Fruit fly (Drosophila melanogaster) whole organism: ENCODE results near the gene Sirt4.

ENCODE experiments used
- CG8478 ChIP-seq: fragments of >200 bp; optimal IDR thresholded peaks from 2 replicates; lab custom pipeline; 2018; ENCODE audit warnings: inconsistent platforms
- Dll ChIP-seq: fragments of >200 bp; optimal IDR thresholded peaks from 2 replicates; lab custom pipeline; 2017
- EcR ChIP-seq, 2 experiments: fragments of >200 bp; optimal IDR thresholded peaks; 2 replicates each; lab custom pipeline; 2017; ENCODE audit warnings: missing biosample characterization in 2 of 2, missing genetic modification characterization in 2 of 2, missing genetic modification reagents in 2 of 2
- pan ChIP-seq: fragments of >200 bp; optimal IDR thresholded peaks from 2 replicates; lab custom pipeline; 2017
- usp ChIP-seq: fragments of >200 bp; optimal IDR thresholded peaks from 2 replicates; lab custom pipeline; 2017; ENCODE audit warnings: missing biosample characterization, missing genetic modification characterization, mixed read lengths

dm6 chrX:5696436-5697022 lies 30.8 kb upstream of the Sirt4 start:
- TF ChIP-seq EcR (GFP tag; optimal IDR thresholded peaks at IDR 0.05; lab: Kevin White, UChicago) (no peak), Dll (lab: Kevin White, UChicago) (no peak), pan (lab: Kevin White, UChicago) (no peak), usp (GFP tag; lab: Kevin White, UChicago) (no peak), CG8478 (lab: Kevin White, UChicago) (no peak)
